Worm (Caenorhabditis elegans): ENCODE measurements around the gene chl-1.

The chl-1 gene

DNA sequence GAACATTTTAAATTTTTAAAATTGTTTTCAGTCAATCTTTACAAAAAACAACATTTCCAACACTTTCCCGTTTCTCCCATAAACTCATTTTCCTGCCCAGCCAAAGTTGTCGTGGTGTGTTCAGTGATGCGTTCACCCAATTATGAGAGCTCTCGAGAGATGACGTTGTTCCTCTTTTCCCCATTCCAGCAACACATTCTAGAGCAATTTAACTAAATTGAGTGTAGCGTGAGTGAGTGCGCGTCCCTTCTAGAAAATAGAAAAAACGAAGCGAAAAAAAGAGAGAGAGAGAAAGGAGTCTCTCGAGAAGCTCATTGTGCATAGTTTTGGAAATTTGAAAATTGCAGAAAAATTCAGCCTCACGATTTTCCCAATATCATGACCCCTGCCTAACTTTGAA, 46.3 kb downstream of the chl-1 start:
- no peak for TF ChIP-seq elt-3 (tag; optimal IDR thresholded peaks at IDR 0.05)
- peak; percentile 36 for TF ChIP-seq fkh-10 (GFP tag; optimal IDR thresholded peaks at IDR 0.05)
- TF ChIP-seq nfya-1 (tag; optimal IDR thresholded peaks at IDR 0.05; ENCODE audit: insufficient read depth): peak; percentile 28

DNA sequence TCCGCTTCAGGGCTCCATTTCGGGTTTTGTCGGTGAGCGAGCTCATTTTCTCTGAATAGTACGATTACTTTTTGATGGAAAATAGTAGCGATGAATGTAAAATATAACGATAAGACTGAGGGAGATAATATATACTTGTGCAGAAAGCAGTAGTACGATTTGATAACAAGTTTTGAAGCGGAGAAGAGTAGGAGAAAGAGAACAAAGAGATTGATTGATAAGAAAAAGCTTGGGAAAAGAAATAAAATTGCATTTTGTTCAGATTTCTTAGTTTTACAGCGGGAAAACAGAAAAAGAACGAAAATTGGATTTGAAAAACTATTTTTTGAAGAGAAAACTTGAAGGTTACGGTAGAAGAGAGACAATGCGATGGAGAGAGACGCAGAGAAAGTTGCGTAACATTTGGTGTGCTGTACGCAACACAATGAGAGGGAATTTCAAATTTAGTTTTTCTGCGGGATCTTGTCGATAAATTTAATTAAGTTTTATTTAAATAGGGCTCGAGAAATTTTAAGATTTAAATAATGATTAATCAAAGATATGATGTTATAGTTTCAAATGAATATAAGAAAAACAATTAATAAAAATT, 47.3 kb downstream of the chl-1 start, which contains the start of gene umps-1:
TSS of gene umps-1 (minus strand) at position 51 of the 589 bp plus-strand sequence.
- TF ChIP-seq mml-1 (tag; optimal IDR thresholded peaks at IDR 0.05) (no peak), zag-1 (tag; optimal IDR thresholded peaks at IDR 0.05) (no peak), lsy-12 (tag; optimal IDR thresholded peaks at IDR 0.05) (peak; percentile 20), nhr-23 (tag; optimal IDR thresholded peaks at IDR 0.05) (peak; percentile 90), nhr-237 (tag; optimal IDR thresholded peaks at IDR 0.05) (no peak), nfya-1 (tag; optimal IDR thresholded peaks at IDR 0.05; ENCODE audit: insufficient read depth) (peak; percentile 93), nhr-77 (tag; optimal IDR thresholded peaks at IDR 0.05) (no peak), tbx-2 (tag; optimal IDR thresholded peaks at IDR 0.05) (no peak), unc-62 (GFP tag; optimal IDR thresholded peaks at IDR 0.05) (no peak), lin-39 (tag; optimal IDR thresholded peaks at IDR 0.05) (peak; percentile 26), lin-15B (tag; optimal IDR thresholded peaks at IDR 0.05) (peak; percentile 73), pqm-1 (tag; optimal IDR thresholded peaks at IDR 0.05) (peak; percentile 49), aly-2 (tag; optimal IDR thresholded peaks at IDR 0.05) (no peak), nhr-28 (tag; optimal IDR thresholded peaks at IDR 0.05) (no peak), nhr-43 (tag; optimal IDR thresholded peaks at IDR 0.05; ENCODE audit: poor library complexity, severe bottlenecking) (peak; percentile 45), skn-1 (tag; optimal IDR thresholded peaks at IDR 0.05) (peak; percentile 48), egl-5 (tag; optimal IDR thresholded peaks at IDR 0.05) (no peak), pha-4 (tag; optimal IDR thresholded peaks at IDR 0.05) (peak; percentile 92), nhr-12 (tag; optimal IDR thresholded peaks at IDR 0.05) (no peak), jun-1 (tag; optimal IDR thresholded peaks at IDR 0.05) (no peak), fkh-2 (tag; optimal IDR thresholded peaks at IDR 0.05) (no peak), hmg-11 (tag; optimal IDR thresholded peaks at IDR 0.05) (peak; percentile 62), ama-1 (optimal IDR thresholded peaks at IDR 0.05) (no peak), ceh-16 (tag; optimal IDR thresholded peaks at IDR 0.05) (no peak), R02D3.7 (tag; optimal IDR thresholded peaks at IDR 0.05) (no peak), nhr-25 (tag; optimal IDR thresholded peaks at IDR 0.05) (peak; percentile 60), snpc-4 (tag; optimal IDR thresholded peaks at IDR 0.05) (no peak), elt-2 (tag; optimal IDR thresholded peaks at IDR 0.05) (peak; percentile 41)

DNA sequence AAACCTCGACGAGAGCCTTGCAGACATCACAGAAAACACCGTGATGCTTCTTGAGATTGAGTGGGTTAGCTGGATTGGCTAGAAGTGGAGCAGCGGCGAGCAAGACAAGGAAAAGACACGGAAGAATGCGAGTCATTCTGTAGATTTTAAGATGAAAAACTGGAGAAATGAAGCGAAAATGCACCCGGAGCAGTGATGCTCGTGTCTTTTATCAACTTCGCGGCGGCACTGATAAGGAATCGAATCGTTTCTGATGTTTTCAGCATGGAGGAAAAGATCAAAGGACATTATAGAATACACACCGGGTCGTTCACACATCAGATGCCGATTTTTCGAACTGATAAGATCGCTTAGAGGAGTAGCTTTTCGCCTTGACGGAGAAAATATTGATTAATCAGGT, 49.7 kb downstream of the chl-1 start, which contains the start of gene spp-1:
TSS of gene spp-1 (minus strand) at position 287 of the 400 bp plus-strand sequence.
- TF ChIP-seq jun-1 (tag; optimal IDR thresholded peaks at IDR 0.05) (peak; percentile 50), elt-2 (tag; optimal IDR thresholded peaks at IDR 0.05) (peak; percentile 94), pqm-1 (tag; optimal IDR thresholded peaks at IDR 0.05) (peak; percentile 87), mdl-1 (tag; optimal IDR thresholded peaks at IDR 0.05) (no peak), ceh-28 (tag; optimal IDR thresholded peaks at IDR 0.05) (peak; percentile 31), nhr-12 (tag; optimal IDR thresholded peaks at IDR 0.05) (no peak), pha-4 (tag; optimal IDR thresholded peaks at IDR 0.05) (peak; percentile 57)

ce11 chrIII:10354591-10354990, 50.4 kb downstream of the chl-1 start:
- TF ChIP-seq hmg-11 (tag; optimal IDR thresholded peaks at IDR 0.05) (no peak), mdl-1 (tag; optimal IDR thresholded peaks at IDR 0.05) (no peak), elt-2 (tag; optimal IDR thresholded peaks at IDR 0.05) (peak; percentile 54), zag-1 (tag; optimal IDR thresholded peaks at IDR 0.05) (no peak)

DNA sequence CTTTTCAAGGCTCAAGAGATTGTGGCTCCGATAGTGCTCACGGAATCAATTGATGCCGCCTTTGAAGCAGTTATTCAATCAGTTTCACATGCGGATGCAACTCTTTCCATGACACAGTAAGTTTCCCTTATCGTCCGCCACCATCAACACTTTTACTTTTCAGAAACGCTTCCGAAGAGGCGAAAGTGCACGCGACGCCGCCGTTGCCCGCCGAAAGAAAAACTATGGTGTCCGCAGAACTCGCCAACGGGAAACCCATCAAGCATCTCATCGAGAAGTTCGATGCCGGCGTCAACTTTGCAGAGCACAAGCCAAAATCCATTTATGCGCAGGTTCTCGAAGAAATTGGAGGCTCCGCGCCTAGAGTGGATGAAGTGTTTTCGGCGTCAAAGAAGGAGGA, 51.6 kb downstream of the chl-1 start:
- TF ChIP-seq skn-1 (tag; optimal IDR thresholded peaks at IDR 0.05) (no peak), hmg-11 (tag; optimal IDR thresholded peaks at IDR 0.05) (no peak), sea-2 (GFP tag; optimal IDR thresholded peaks at IDR 0.05) (no peak), ama-1 (optimal IDR thresholded peaks at IDR 0.05) (no peak), lsy-12 (tag; optimal IDR thresholded peaks at IDR 0.05) (no peak), nhr-76 (tag; optimal IDR thresholded peaks at IDR 0.05) (no peak), lin-39 (tag; optimal IDR thresholded peaks at IDR 0.05) (no peak), nfya-1 (tag; optimal IDR thresholded peaks at IDR 0.05; ENCODE audit: insufficient read depth) (no peak), fkh-2 (tag; optimal IDR thresholded peaks at IDR 0.05) (no peak), mml-1 (tag; optimal IDR thresholded peaks at IDR 0.05) (no peak), eor-1 (tag; optimal IDR thresholded peaks at IDR 0.05) (no peak)

All from whole organism, L3 larva.